Fruit fly (Drosophila melanogaster): ENCODE data around the gene CG3339.

- TF ChIP-seq CG3032 (tag; optimal IDR thresholded peaks at IDR 0.05): peak; percentile 60
- no peak for TF ChIP-seq CG6854 (GFP tag; optimal IDR thresholded peaks at IDR 0.05)
These were observed 39.8 kb downstream of the CG3339 start, which contains the start of gene mrt for dm6 chr3R:27282286-27282685.

Measured in whole organism, prepupa.